Fruit fly (Drosophila melanogaster) whole organism, prepupa: ENCODE results near the gene CG14315.

Experiments used
- Blimp-1 ChIP-seq: fragments of 200-800 bp; sonication (Bioruptor generic); optimal IDR thresholded peaks from 3 replicates; lab custom pipeline; 2017; ENCODE audit warnings: missing biosample characterization, missing genetic modification characterization, mild to moderate bottlenecking, moderate library complexity, missing genetic modification reagents
- CG10631 ChIP-seq: fragments of 200-800 bp; sonication (Bioruptor generic); optimal IDR thresholded peaks from 2 replicates; lab custom pipeline; 2016; ENCODE audit warnings: missing biosample characterization, missing genetic modification characterization
- CG10669 ChIP-seq: fragments of 200-800 bp; sonication (Bioruptor generic); optimal IDR thresholded peaks from 3 replicates; lab custom pipeline; 2018; ENCODE audit warnings: missing biosample characterization, mild to moderate bottlenecking, missing genetic modification characterization, moderate library complexity
- CG11294 ChIP-seq: fragments of 200-800 bp; sonication (Bioruptor generic); IDR thresholded peaks from 2 replicates; pipeline ENCODE4 v1.3.6; 2022; ENCODE audit warnings: missing biosample characterization, missing genetic modification characterization
- CG11762 ChIP-seq: fragments of 200-800 bp; sonication (Bioruptor generic); optimal IDR thresholded peaks from 3 replicates; lab custom pipeline; 2016; ENCODE audit warnings: missing biosample characterization, missing genetic modification characterization; ENCODE audit not compliant: insufficient read depth
- CG11902 ChIP-seq: fragments of 200-800 bp; sonication (Bioruptor generic); optimal IDR thresholded peaks from 3 replicates; lab custom pipeline; 2016; ENCODE audit warnings: missing biosample characterization, missing genetic modification characterization
- CG15336 ChIP-seq: fragments of 200-800 bp; sonication (Bioruptor generic); IDR thresholded peaks from 2 replicates; pipeline ENCODE4 v1.3.6; 2022; ENCODE audit warnings: missing biosample characterization, missing genetic modification characterization
- CG1621 ChIP-seq: fragments of 200-800 bp; sonication (Bioruptor generic); optimal IDR thresholded peaks from 3 replicates; lab custom pipeline; 2018; ENCODE audit warnings: missing biosample characterization, mild to moderate bottlenecking, missing genetic modification characterization
- CG31627 ChIP-seq: fragments of 200-800 bp; sonication (Bioruptor generic); optimal IDR thresholded peaks from 3 replicates; lab custom pipeline; 2016; ENCODE audit warnings: missing biosample characterization, missing genetic modification characterization
- CG34406 ChIP-seq: fragments of 200-800 bp; sonication (Bioruptor generic); optimal IDR thresholded peaks from 3 replicates; lab custom pipeline; 2016; ENCODE audit warnings: missing biosample characterization, missing genetic modification characterization
- CG4318 ChIP-seq: fragments of 200-800 bp; sonication (Bioruptor generic); optimal IDR thresholded peaks from 3 replicates; lab custom pipeline; 2017; ENCODE audit warnings: missing biosample characterization, mild to moderate bottlenecking, missing genetic modification characterization
- CG6163 ChIP-seq: fragments of 200-800 bp; sonication (Bioruptor generic); IDR thresholded peaks from 3 replicates; pipeline ENCODE4 v1.3.6; 2022; ENCODE audit warnings: missing biosample characterization, missing genetic modification characterization
- CG6276 ChIP-seq: fragments of 200-800 bp; sonication (Bioruptor generic); optimal IDR thresholded peaks from 2 replicates; lab custom pipeline; 2017; ENCODE audit warnings: missing biosample characterization, mild to moderate bottlenecking, missing genetic modification characterization
- CG6792 ChIP-seq: fragments of 200-800 bp; sonication (Bioruptor generic); optimal IDR thresholded peaks from 3 replicates; lab custom pipeline; 2016; ENCODE audit warnings: missing biosample characterization, missing genetic modification characterization
- CG6808 ChIP-seq: fragments of 200-800 bp; sonication (Bioruptor generic); optimal IDR thresholded peaks from 3 replicates; lab custom pipeline; 2017; ENCODE audit warnings: missing biosample characterization, missing genetic modification characterization, mild to moderate bottlenecking, moderate library complexity, missing genetic modification reagents
- CG7368 ChIP-seq: fragments of 200-800 bp; sonication (Bioruptor generic); optimal IDR thresholded peaks from 3 replicates; lab custom pipeline; 2016; ENCODE audit warnings: missing biosample characterization, missing genetic modification characterization
- CG8119 ChIP-seq: fragments of 200-800 bp; sonication (Bioruptor generic); IDR thresholded peaks from 3 replicates; pipeline ENCODE4 v1.3.6; 2022; ENCODE audit warnings: missing biosample characterization, missing genetic modification characterization
- CG8319 ChIP-seq: fragments of 200-800 bp; sonication (Bioruptor generic); optimal IDR thresholded peaks from 3 replicates; lab custom pipeline; 2016; ENCODE audit warnings: missing biosample characterization, missing genetic modification characterization
- CG8632 ChIP-seq: fragments of 200-800 bp; sonication (Bioruptor generic); optimal IDR thresholded peaks from 3 replicates; lab custom pipeline; 2016; ENCODE audit warnings: missing biosample characterization, missing genetic modification characterization
- CG9139 ChIP-seq: fragments of 200-800 bp; sonication (Bioruptor generic); optimal IDR thresholded peaks from 3 replicates; lab custom pipeline; 2017; ENCODE audit warnings: missing biosample characterization, mild to moderate bottlenecking, missing genetic modification characterization
- Eip75B ChIP-seq: fragments of 200-800 bp; sonication (Bioruptor generic); optimal IDR thresholded peaks from 3 replicates; lab custom pipeline; 2016; ENCODE audit warnings: missing biosample characterization, missing genetic modification characterization
- Eip78C ChIP-seq: fragments of 200-800 bp; sonication (Bioruptor generic); peaks from one replicate; lab custom pipeline; 2016; ENCODE audit warnings: missing biosample characterization, missing genetic modification characterization
- Eip93F ChIP-seq: fragments of 200-800 bp; sonication (Bioruptor generic); optimal IDR thresholded peaks from 2 replicates; lab custom pipeline; 2016; ENCODE audit warnings: missing biosample characterization, mild to moderate bottlenecking, missing genetic modification characterization
- Ets21C ChIP-seq: fragments of 200-800 bp; sonication (Bioruptor generic); optimal IDR thresholded peaks from 3 replicates; lab custom pipeline; 2016; ENCODE audit warnings: missing biosample characterization, missing genetic modification characterization
- Ets96B ChIP-seq: fragments of 200-800 bp; optimal IDR thresholded peaks from 2 replicates; lab custom pipeline; 2019; ENCODE audit warnings: missing biosample characterization, mild to moderate bottlenecking, missing genetic modification characterization, moderate library complexity
- Hr38 ChIP-seq: sonication (Bioruptor generic); optimal IDR thresholded peaks from 2 replicates; lab custom pipeline; 2016; ENCODE audit warnings: missing biosample characterization, missing genetic modification characterization
- Hr4 ChIP-seq: fragments of 200-800 bp; sonication (Bioruptor generic); optimal IDR thresholded peaks from 3 replicates; lab custom pipeline; 2016; ENCODE audit warnings: missing biosample characterization, missing genetic modification characterization
- Lpt ChIP-seq: fragments of 200-800 bp; sonication (Bioruptor generic); optimal IDR thresholded peaks from 3 replicates; lab custom pipeline; 2016; ENCODE audit warnings: missing biosample characterization, missing genetic modification characterization
- Smox ChIP-seq: fragments of 200-800 bp; sonication (Bioruptor generic); optimal IDR thresholded peaks from 3 replicates; lab custom pipeline; 2016; ENCODE audit warnings: missing biosample characterization, missing genetic modification characterization
- Sox102F ChIP-seq: fragments of 200-800 bp; sonication (Bioruptor generic); optimal IDR thresholded peaks from 2 replicates; lab custom pipeline; 2016; ENCODE audit warnings: missing biosample characterization, mild to moderate bottlenecking, missing genetic modification characterization
- Sox14 ChIP-seq: fragments of 200-800 bp; sonication (Bioruptor generic); optimal IDR thresholded peaks from 3 replicates; lab custom pipeline; 2016; ENCODE audit warnings: missing biosample characterization, missing genetic modification characterization
- Sox15 ChIP-seq: fragments of 200-800 bp; sonication (Bioruptor generic); optimal IDR thresholded peaks from 3 replicates; lab custom pipeline; 2016; ENCODE audit warnings: missing biosample characterization, missing genetic modification characterization
- achi ChIP-seq: fragments of 200-800 bp; sonication (Bioruptor generic); optimal IDR thresholded peaks from 3 replicates; lab custom pipeline; 2016; ENCODE audit warnings: missing biosample characterization, missing genetic modification characterization
- acj6 ChIP-seq: fragments of 200-800 bp; sonication (Bioruptor generic); optimal IDR thresholded peaks from 3 replicates; lab custom pipeline; 2016; ENCODE audit warnings: missing biosample characterization, missing genetic modification characterization
- dac ChIP-seq: fragments of 200-800 bp; sonication (Bioruptor generic); optimal IDR thresholded peaks from 2 replicates; lab custom pipeline; 2017; ENCODE audit warnings: missing biosample characterization, mild to moderate bottlenecking, missing genetic modification characterization
- eg ChIP-seq: fragments of 200-800 bp; sonication (Bioruptor generic); IDR thresholded peaks from 3 replicates; pipeline ENCODE4 v1.3.6; 2022; ENCODE audit warnings: missing biosample characterization, missing genetic modification characterization
- esn ChIP-seq: fragments of 200-800 bp; sonication (Bioruptor generic); optimal IDR thresholded peaks from 2 replicates; lab custom pipeline; 2016; ENCODE audit warnings: missing biosample characterization, mild to moderate bottlenecking, missing genetic modification characterization, moderate library complexity
- fd59A ChIP-seq: fragments of 200-800 bp; sonication (Bioruptor generic); optimal IDR thresholded peaks from 2 replicates; lab custom pipeline; 2017; ENCODE audit warnings: missing biosample characterization, mild to moderate bottlenecking, missing genetic modification characterization, missing genetic modification reagents
- fd85E ChIP-seq: fragments of 200-800 bp; sonication (Bioruptor generic); optimal IDR thresholded peaks from 3 replicates; lab custom pipeline; 2016; ENCODE audit warnings: missing biosample characterization, missing genetic modification characterization
- lz ChIP-seq: fragments of 200-800 bp; sonication (Bioruptor generic); optimal IDR thresholded peaks from 3 replicates; lab custom pipeline; 2016; ENCODE audit warnings: missing biosample characterization, missing genetic modification characterization
- net ChIP-seq: fragments of 200-800 bp; sonication (Bioruptor generic); optimal IDR thresholded peaks from 3 replicates; lab custom pipeline; 2016; ENCODE audit warnings: missing biosample characterization, missing genetic modification characterization
- spab ChIP-seq: fragments of 200-800 bp; sonication (Bioruptor generic); optimal IDR thresholded peaks from 2 replicates; lab custom pipeline; 2017; ENCODE audit warnings: missing biosample characterization, mild to moderate bottlenecking, missing genetic modification characterization, missing genetic modification reagents
- svp ChIP-seq: fragments of 200-800 bp; sonication (Bioruptor generic); peaks from one replicate; lab custom pipeline; 2016; ENCODE audit warnings: missing biosample characterization, missing genetic modification characterization

The CG14315 gene

DNA sequence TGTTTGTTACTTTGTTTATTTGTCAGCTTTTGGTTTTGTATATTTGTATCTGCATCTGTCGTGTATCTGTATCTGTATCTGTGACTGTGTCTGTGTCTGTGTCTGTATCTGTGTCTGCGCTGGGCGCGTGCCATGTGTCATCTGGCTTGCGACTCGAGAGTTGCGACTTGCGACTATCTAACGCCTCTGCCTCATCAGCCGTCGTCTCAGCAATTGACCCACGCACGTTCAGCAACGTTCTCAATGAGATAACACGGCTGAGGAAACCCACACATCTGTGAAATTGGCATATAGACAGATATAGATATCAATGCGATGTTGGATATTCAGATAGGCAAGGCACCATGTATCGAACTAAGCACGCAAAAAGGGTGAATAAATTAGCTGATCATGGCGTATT, 39.8 kb upstream of the CG14315 start:
- TF ChIP-seq lz = no peak
- no peak for TF ChIP-seq Sox102F (GFP tag; lab: Kevin White, UChicago)
- TF ChIP-seq CG4318 (GFP tag; lab: Kevin White, UChicago) = no peak
- TF ChIP-seq CG31627 = no peak
- TF ChIP-seq CG8119 (GFP tag; lab: Robert Waterston, UW) = no peak
- no peak for TF ChIP-seq CG15336 (GFP tag; lab: Robert Waterston, UW)
- TF ChIP-seq CG6792 (GFP tag; lab: Kevin White, UChicago) = no peak
- TF ChIP-seq CG34406 (GFP tag; lab: Kevin White, UChicago) = no peak
- TF ChIP-seq CG6808 (GFP tag; lab: Kevin White, UChicago) = no peak
- TF ChIP-seq acj6 (GFP tag; lab: Kevin White, UChicago) = no peak
- no peak for TF ChIP-seq Ets21C (GFP tag; lab: Kevin White, UChicago)
- TF ChIP-seq net (GFP tag; lab: Kevin White, UChicago) = no peak
- TF ChIP-seq CG6163 (GFP tag; lab: Robert Waterston, UW) = no peak
- TF ChIP-seq CG11294 (GFP tag; lab: Robert Waterston, UW) = no peak
- no peak for TF ChIP-seq svp

- TF ChIP-seq CG10669 (GFP tag; lab: Kevin White, UChicago) (no peak), Eip78C (GFP tag; lab: Kevin White, UChicago) (peak; percentile 70), esn (GFP tag; lab: Kevin White, UChicago) (peak; percentile 20), Eip75B (peak; percentile 20), Blimp-1 (GFP tag; lab: Kevin White, UChicago) (no peak), Lpt (peak; percentile 14), CG1621 (tag; lab: Kevin White, UChicago) (peak; percentile 12), CG10631 (GFP tag; lab: Kevin White, UChicago) (no peak), eg (GFP tag; lab: Robert Waterston, UW) (peak; percentile 29; the same call in 1 of the 3 replicates), CG6163 (GFP tag; lab: Robert Waterston, UW) (peak; percentile 37; the same call in 2 of the 3 replicates), Sox14 (GFP tag; lab: Kevin White, UChicago) (no peak)
These were observed 36.9 kb upstream of the CG14315 start for dm6 chr3R:18121385-18122151.

DNA sequence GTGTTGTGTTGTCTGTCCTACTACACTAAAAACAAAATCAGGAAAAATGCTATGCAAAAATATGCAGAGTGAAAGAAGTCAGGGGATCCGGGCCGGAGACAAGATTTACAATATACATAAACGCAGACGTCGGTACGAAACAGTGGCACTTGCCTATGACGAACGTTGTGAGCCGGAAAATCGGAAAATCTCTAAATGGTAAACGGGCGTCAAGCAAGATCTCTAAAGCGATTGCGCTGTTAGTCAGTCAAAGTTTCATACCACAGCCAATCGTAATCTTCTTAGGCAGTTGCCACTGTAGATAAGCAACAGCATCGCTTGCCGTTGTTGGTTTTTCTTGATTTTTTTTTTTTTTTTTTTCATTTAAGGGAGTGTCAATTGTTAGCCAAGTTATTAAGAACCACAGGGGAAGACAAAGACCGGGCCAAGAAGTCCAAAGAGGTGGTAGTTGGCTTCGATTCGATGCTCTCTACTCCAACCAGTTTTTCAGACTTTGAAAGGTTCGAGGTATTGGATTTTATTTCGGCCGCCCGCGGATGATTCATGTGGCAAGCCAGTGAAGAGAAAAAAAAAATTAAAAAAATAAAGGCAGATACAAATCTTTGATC, 33.4 kb upstream of the CG14315 start:
- TF ChIP-seq Hr38 (GFP tag; lab: Kevin White, UChicago) (peak; percentile 9), Lpt (peak; percentile 67), CG31627 (peak; percentile 88), Ets21C (GFP tag; lab: Kevin White, UChicago) (peak; percentile 72), CG6792 (GFP tag; lab: Kevin White, UChicago) (peak; percentile 84), lz (peak; percentile 80), fd85E (GFP tag; lab: Kevin White, UChicago) (no peak), CG8119 (GFP tag; lab: Robert Waterston, UW) (peak; percentile 82), Hr4 (GFP tag; lab: Kevin White, UChicago) (peak; percentile 81), CG9139 (GFP tag; lab: Kevin White, UChicago) (peak; percentile 67), CG8319 (GFP tag; lab: Kevin White, UChicago) (peak; percentile 89), CG11902 (GFP tag; lab: Kevin White, UChicago) (peak; percentile 82), CG6163 (GFP tag; lab: Robert Waterston, UW) (peak; percentile 94), CG7368 (GFP tag; lab: Kevin White, UChicago) (peak; percentile 85), esn (GFP tag; lab: Kevin White, UChicago) (peak; percentile 84), svp (peak; percentile 90), Smox (GFP tag; lab: Kevin White, UChicago) (peak; percentile 75), Sox102F (GFP tag; lab: Kevin White, UChicago) (peak; percentile 62), Ets96B (tag; lab: Kevin White, UChicago) (peak; percentile 78), CG15336 (GFP tag; lab: Robert Waterston, UW) (peak; percentile 81), CG10631 (GFP tag; lab: Kevin White, UChicago) (peak; percentile 84), CG6276 (GFP tag; lab: Kevin White, UChicago) (peak; percentile 70), Blimp-1 (GFP tag; lab: Kevin White, UChicago) (peak; percentile 15), fd59A (GFP tag; lab: Kevin White, UChicago) (peak; percentile 77), dac (GFP tag; lab: Kevin White, UChicago) (peak; percentile 51), eg (GFP tag; lab: Robert Waterston, UW) (peak; percentile 94), achi (GFP tag; lab: Kevin White, UChicago) (peak; percentile 82), CG10669 (GFP tag; lab: Kevin White, UChicago) (peak; percentile 78), CG6808 (GFP tag; lab: Kevin White, UChicago) (peak; percentile 81), Eip93F (GFP tag; lab: Kevin White, UChicago) (peak; percentile 65), Sox15 (GFP tag; lab: Kevin White, UChicago) (peak; percentile 75), CG8632 (peak; percentile 66), CG11762 (GFP tag; lab: Kevin White, UChicago) (peak; percentile 64), CG1621 (tag; lab: Kevin White, UChicago) (peak; percentile 82), spab (GFP tag; lab: Kevin White, UChicago) (peak; percentile 91)
